Worm (Caenorhabditis elegans) whole organism, L3 larva: ENCODE measurements around the gene F41G4.13.
A peak's percentile ranks its signal among the peaks of the same experiment; 100 is the strongest.

ENCODE experiments used
- R02D3.7 ChIP-seq: fragments of 150-350 bp; optimal IDR thresholded peaks from 2 replicates; lab custom pipeline; 2014; ENCODE audit warnings: missing biosample characterization, missing genetic modification characterization
- ZK546.5 ChIP-seq: sonication (generic microtip); optimal IDR thresholded peaks from 2 replicates; lab custom pipeline; 2017; ENCODE audit warnings: missing biosample characterization, missing genetic modification characterization
- aly-2 ChIP-seq: fragments of 150-350 bp; optimal IDR thresholded peaks from 2 replicates; lab custom pipeline; 2014; ENCODE audit warnings: missing biosample characterization, missing genetic modification characterization
- ama-1 ChIP-seq: fragments of 150-350 bp; optimal IDR thresholded peaks from 2 replicates; lab custom pipeline; 2018
- ceh-16 ChIP-seq: sonication (generic microtip); optimal IDR thresholded peaks from 2 replicates; lab custom pipeline; 2017; ENCODE audit warnings: missing biosample characterization, missing genetic modification characterization
- ceh-28 ChIP-seq: fragments of 150-350 bp; optimal IDR thresholded peaks from 2 replicates; lab custom pipeline; 2014; ENCODE audit warnings: missing biosample characterization, missing genetic modification reagents, missing genetic modification characterization
- ceh-82 ChIP-seq: fragments of 150-350 bp; optimal IDR thresholded peaks from 2 replicates; lab custom pipeline; 2014; ENCODE audit warnings: missing biosample characterization, missing genetic modification characterization
- ceh-9 ChIP-seq: sonication (generic microtip); optimal IDR thresholded peaks from 2 replicates; lab custom pipeline; 2018; ENCODE audit warnings: missing biosample characterization, missing genetic modification characterization
- daf-12 ChIP-seq: fragments of 150-350 bp; optimal IDR thresholded peaks from 2 replicates; lab custom pipeline; 2014; ENCODE audit warnings: missing biosample characterization, missing genetic modification reagents, missing genetic modification characterization
- egl-27 ChIP-seq: sonication (generic microtip); optimal IDR thresholded peaks from 4 replicates; lab custom pipeline; 2017; ENCODE audit warnings: missing biosample characterization, missing genetic modification reagents, missing genetic modification characterization
- egl-5 ChIP-seq: fragments of 150-350 bp; optimal IDR thresholded peaks from 2 replicates; lab custom pipeline; 2017; ENCODE audit warnings: missing biosample characterization, missing genetic modification reagents, missing genetic modification characterization, inconsistent platforms
- elt-1 ChIP-seq: fragments of 150-350 bp; optimal IDR thresholded peaks from 2 replicates; lab custom pipeline; 2014; ENCODE audit warnings: missing biosample characterization, missing genetic modification characterization
- elt-2 ChIP-seq: sonication (generic microtip); optimal IDR thresholded peaks from 2 replicates; lab custom pipeline; 2016; ENCODE audit warnings: missing genetic modification reagents, mild to moderate bottlenecking, missing genetic modification characterization, missing compliant biosample characterization
- elt-3 ChIP-seq, 3 experiments: fragments of 150-350 bp in 1 of 3; sonication (generic microtip) in 2 of 3; optimal IDR thresholded peaks; 2 replicates in 2 of 3; 4 replicates in 1 of 3; lab custom pipeline; 2014 to 2017; ENCODE audit warnings: missing biosample characterization in 3 of 3, missing genetic modification characterization in 3 of 3
- eor-1 ChIP-seq, 2 experiments: fragments of 150-350 bp; optimal IDR thresholded peaks; 2 replicates each; lab custom pipeline; 2014 to 2018; ENCODE audit warnings: missing biosample characterization in 2 of 2, missing genetic modification characterization in 2 of 2
- fkh-10 ChIP-seq: sonication (generic microtip); optimal IDR thresholded peaks from 2 replicates; lab custom pipeline; 2017; ENCODE audit warnings: missing biosample characterization, missing genetic modification reagents, missing genetic modification characterization
- fkh-2 ChIP-seq: fragments of 150-350 bp; optimal IDR thresholded peaks from 2 replicates; lab custom pipeline; 2014; ENCODE audit warnings: missing biosample characterization, missing genetic modification reagents, missing genetic modification characterization
- fos-1 ChIP-seq: fragments of 150-350 bp; optimal IDR thresholded peaks from 2 replicates; lab custom pipeline; 2014; ENCODE audit warnings: missing biosample characterization, missing genetic modification characterization
- hmg-11 ChIP-seq: sonication (generic microtip); optimal IDR thresholded peaks from 2 replicates; lab custom pipeline; 2016; ENCODE audit warnings: missing genetic modification characterization, missing compliant biosample characterization
- jun-1 ChIP-seq: fragments of 150-350 bp; optimal IDR thresholded peaks from 2 replicates; lab custom pipeline; 2014; ENCODE audit warnings: missing biosample characterization, missing genetic modification reagents, missing genetic modification characterization
- lin-15B ChIP-seq: fragments of 150-350 bp; optimal IDR thresholded peaks from 2 replicates; lab custom pipeline; 2014; ENCODE audit warnings: missing biosample characterization, missing genetic modification characterization
- lin-39 ChIP-seq: fragments of 150-350 bp; optimal IDR thresholded peaks from 2 replicates; lab custom pipeline; 2018; ENCODE audit warnings: missing biosample characterization, missing genetic modification reagents, missing genetic modification characterization
- lsy-12 ChIP-seq: sonication (generic microtip); optimal IDR thresholded peaks from 2 replicates; lab custom pipeline; 2016; ENCODE audit warnings: mild to moderate bottlenecking, missing genetic modification characterization, missing compliant biosample characterization
- mdl-1 ChIP-seq: fragments of 150-350 bp; optimal IDR thresholded peaks from 2 replicates; lab custom pipeline; 2014; ENCODE audit warnings: missing biosample characterization, missing genetic modification characterization
- mml-1 ChIP-seq: fragments of 150-350 bp; sonication (generic microtip); optimal IDR thresholded peaks from 3 replicates; lab custom pipeline; 2014; ENCODE audit warnings: missing biosample characterization, missing genetic modification characterization
- nfya-1 ChIP-seq: sonication (generic microtip); optimal IDR thresholded peaks from 2 replicates; lab custom pipeline; 2017; ENCODE audit warnings: missing genetic modification characterization, mild to moderate bottlenecking, missing compliant biosample characterization, antibody characterized with exemption, moderate library complexity; ENCODE audit not compliant: insufficient read depth
- nhr-11 ChIP-seq: fragments of 150-350 bp; optimal IDR thresholded peaks from 2 replicates; lab custom pipeline; 2014; ENCODE audit warnings: missing biosample characterization, missing genetic modification characterization
- nhr-12 ChIP-seq: fragments of 150-350 bp; optimal IDR thresholded peaks from 2 replicates; lab custom pipeline; 2014; ENCODE audit warnings: missing biosample characterization, missing genetic modification characterization
- nhr-23 ChIP-seq: fragments of 150-350 bp; optimal IDR thresholded peaks from 2 replicates; lab custom pipeline; 2014; ENCODE audit warnings: missing biosample characterization, missing genetic modification reagents, missing genetic modification characterization
- nhr-237 ChIP-seq: fragments of 150-350 bp; optimal IDR thresholded peaks from 2 replicates; lab custom pipeline; 2014; ENCODE audit warnings: missing biosample characterization, missing genetic modification characterization
- nhr-25 ChIP-seq: sonication (generic microtip); optimal IDR thresholded peaks from 2 replicates; lab custom pipeline; 2017; ENCODE audit warnings: missing biosample characterization, missing genetic modification characterization
- nhr-28 ChIP-seq: fragments of 150-350 bp; optimal IDR thresholded peaks from 2 replicates; lab custom pipeline; 2014; ENCODE audit warnings: missing biosample characterization, missing genetic modification characterization
- nhr-43 ChIP-seq: sonication (generic microtip); optimal IDR thresholded peaks from 2 replicates; lab custom pipeline; 2016; ENCODE audit warnings: mild to moderate bottlenecking, missing genetic modification characterization, missing compliant biosample characterization; ENCODE audit not compliant: poor library complexity, severe bottlenecking
- nhr-67 ChIP-seq: fragments of 150-350 bp; optimal IDR thresholded peaks from 2 replicates; lab custom pipeline; 2014; ENCODE audit warnings: missing biosample characterization, missing genetic modification characterization
- nhr-76 ChIP-seq: fragments of 150-350 bp; sonication (generic microtip); optimal IDR thresholded peaks from 5 replicates; lab custom pipeline; 2014; ENCODE audit warnings: missing biosample characterization, missing genetic modification characterization
- nhr-77 ChIP-seq: fragments of 150-350 bp; optimal IDR thresholded peaks from 2 replicates; lab custom pipeline; 2014; ENCODE audit warnings: missing biosample characterization, missing genetic modification characterization
- pha-4 ChIP-seq: fragments of 150-350 bp; optimal IDR thresholded peaks from 2 replicates; lab custom pipeline; 2014; ENCODE audit warnings: missing biosample characterization, missing genetic modification reagents, missing genetic modification characterization
- pqm-1 ChIP-seq: fragments of 150-350 bp; optimal IDR thresholded peaks from 2 replicates; lab custom pipeline; 2017; ENCODE audit warnings: missing biosample characterization, missing genetic modification characterization, inconsistent platforms
- sea-2 ChIP-seq: fragments of 150-350 bp; sonication (generic microtip); optimal IDR thresholded peaks from 4 replicates; lab custom pipeline; 2014; ENCODE audit warnings: missing biosample characterization, missing genetic modification reagents, missing genetic modification characterization
- skn-1 ChIP-seq: fragments of 150-350 bp; optimal IDR thresholded peaks from 2 replicates; lab custom pipeline; 2014; ENCODE audit warnings: missing biosample characterization, missing genetic modification characterization
- snpc-4 ChIP-seq: fragments of 150-350 bp; optimal IDR thresholded peaks from 2 replicates; lab custom pipeline; 2014; ENCODE audit warnings: missing biosample characterization, missing genetic modification characterization
- tbx-2 ChIP-seq: sonication (generic microtip); optimal IDR thresholded peaks from 2 replicates; lab custom pipeline; 2016; ENCODE audit warnings: mild to moderate bottlenecking, missing genetic modification characterization, missing compliant biosample characterization
- unc-39 ChIP-seq: sonication (generic microtip); optimal IDR thresholded peaks from 4 replicates; lab custom pipeline; 2017; ENCODE audit warnings: missing biosample characterization, missing genetic modification characterization
- unc-62 ChIP-seq: fragments of 150-350 bp; sonication (generic microtip); optimal IDR thresholded peaks from 4 replicates; lab custom pipeline; 2014; ENCODE audit warnings: missing biosample characterization, missing genetic modification reagents, missing genetic modification characterization
- zag-1 ChIP-seq: fragments of 150-350 bp; optimal IDR thresholded peaks from 2 replicates; lab custom pipeline; 2014; ENCODE audit warnings: missing biosample characterization, missing genetic modification characterization
- ztf-11 ChIP-seq: fragments of 150-350 bp; optimal IDR thresholded peaks from 2 replicates; lab custom pipeline; 2014; ENCODE audit warnings: missing biosample characterization, missing genetic modification characterization
- ztf-4 ChIP-seq: fragments of 150-350 bp; optimal IDR thresholded peaks from 2 replicates; lab custom pipeline; 2014; ENCODE audit warnings: missing biosample characterization, missing genetic modification characterization

Gene F41G4.13

ce11 chrX:16815508-16815907 is 19.1 kb downstream of the F41G4.13 start:
- TF ChIP-seq zag-1 (no peak), pha-4 (tag; lab: Kevin White, UChicago) (peak; percentile 7)

DNA sequence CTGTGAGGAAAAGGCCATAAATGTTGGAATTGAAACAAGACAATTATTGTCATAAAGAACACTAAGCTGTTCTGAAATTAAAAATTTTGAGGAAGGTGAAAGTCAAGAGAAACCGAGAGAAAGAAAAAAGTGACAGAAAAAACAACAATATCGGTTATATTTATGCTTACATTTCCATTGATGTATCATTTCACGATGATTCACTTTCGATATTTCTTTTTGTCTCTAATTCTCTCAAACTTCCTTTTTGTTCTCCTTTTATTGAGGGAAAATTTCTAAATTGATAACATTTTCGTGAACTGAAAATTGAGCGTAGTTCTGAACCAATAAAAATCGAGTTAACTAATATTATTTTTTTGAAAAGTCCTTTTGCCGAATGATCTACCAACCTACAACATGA is 19.7 kb downstream of the F41G4.13 start:
- TF ChIP-seq elt-3 (tag; optimal IDR thresholded peaks at IDR 0.05; lab: Kevin White, UChicago): no peak
- TF ChIP-seq zag-1: no peak
- no peak for TF ChIP-seq R02D3.7
- no peak for TF ChIP-seq nhr-12
- peak; percentile 16 for TF ChIP-seq elt-2 (tag; lab: Kevin White, UChicago)
- no peak for TF ChIP-seq unc-39 (tag; lab: Kevin White, UChicago)
- TF ChIP-seq ztf-4 (tag; lab: Kevin White, UChicago): no peak
- no peak for TF ChIP-seq nhr-77 (tag; lab: Kevin White, UChicago)
- peak; percentile 38 for TF ChIP-seq pqm-1

DNA sequence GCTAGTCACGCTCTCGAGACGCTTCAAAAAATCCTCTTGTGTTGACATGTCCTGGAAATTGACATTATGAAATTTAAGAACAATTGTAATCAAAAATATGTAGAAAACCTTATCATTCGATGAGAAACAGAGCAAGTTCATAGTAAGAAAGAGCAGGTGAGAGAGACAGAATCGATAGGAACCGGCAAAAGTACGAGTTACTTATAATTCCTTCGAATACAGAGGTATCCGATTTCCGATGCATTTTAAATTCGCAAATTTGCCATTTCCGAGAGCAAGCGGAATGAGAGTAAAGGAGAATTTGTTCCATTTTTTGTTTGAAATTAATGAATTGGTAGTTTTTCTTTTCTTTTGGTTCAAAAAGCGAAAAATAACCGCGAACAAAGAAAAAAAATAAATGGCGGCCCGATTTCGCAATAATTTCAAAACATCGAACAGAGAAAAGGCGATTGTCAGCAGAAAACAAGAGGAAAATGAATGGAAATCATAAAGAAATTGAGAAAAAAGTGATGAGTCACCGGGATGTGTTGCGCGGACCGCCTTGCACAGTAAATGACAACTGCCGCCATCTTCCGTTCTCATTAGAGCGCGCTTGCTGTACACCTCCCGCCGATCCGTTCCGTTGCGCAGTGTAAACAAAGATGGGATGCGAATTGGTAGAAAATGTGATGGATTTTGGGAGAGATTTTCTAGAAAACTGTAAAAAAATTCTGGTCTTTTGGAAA is 20.8 kb downstream of the F41G4.13 start, which contains the start of gene cas-1:
Gene cas-1 (minus strand): TSS at position 51 of the 725 bp plus-strand sequence.
- TF ChIP-seq nhr-25 (tag; lab: Kevin White, UChicago) (peak; percentile 26), jun-1 (tag; lab: Kevin White, UChicago) (peak; percentile 42), egl-27 (tag; lab: Kevin White, UChicago) (no peak), ztf-4 (tag; lab: Kevin White, UChicago) (no peak), elt-2 (tag; lab: Kevin White, UChicago) (no peak), nhr-11 (no peak), nhr-28 (tag; lab: Kevin White, UChicago) (no peak), zag-1 (no peak), ama-1 (lab: Kevin White, UChicago) (no peak), fos-1 (tag; lab: Kevin White, UChicago) (peak; percentile 66), hmg-11 (tag; lab: Kevin White, UChicago) (peak; percentile 49), lsy-12 (tag; lab: Kevin White, UChicago) (no peak), unc-39 (tag; lab: Kevin White, UChicago) (no peak), nhr-76 (tag; lab: Kevin White, UChicago) (no peak), fkh-2 (tag; lab: Kevin White, UChicago) (no peak), ceh-9 (tag; lab: Kevin White, UChicago) (no peak), ceh-28 (tag; lab: Kevin White, UChicago) (no peak), unc-62 (no peak), lin-15B (peak; percentile 32), elt-3 (tag; optimal IDR thresholded peaks at IDR 0.05; lab: Kevin White, UChicago) (no peak), fkh-10 (GFP tag; lab: Kevin White, UChicago) (no peak), snpc-4 (tag; lab: Kevin White, UChicago) (no peak), ztf-11 (tag; lab: Kevin White, UChicago) (no peak), tbx-2 (no peak), ceh-16 (tag; lab: Kevin White, UChicago) (no peak), nhr-43 (no peak), mdl-1 (tag; lab: Kevin White, UChicago) (no peak), nhr-77 (tag; lab: Kevin White, UChicago) (no peak), nfya-1 (tag; lab: Kevin White, UChicago) (peak; percentile 48), ceh-82 (no peak), nhr-67 (tag; lab: Kevin White, UChicago) (no peak), sea-2 (GFP tag; lab: Kevin White, UChicago) (no peak), lin-39 (tag; lab: Kevin White, UChicago) (peak; percentile 55), pqm-1 (no peak), elt-1 (no peak), egl-5 (peak; percentile 28), ZK546.5 (no peak), nhr-237 (no peak), R02D3.7 (no peak), eor-1 (tag; optimal IDR thresholded peaks at IDR 0.05; lab: Kevin White, UChicago) (no peak), pha-4 (tag; lab: Kevin White, UChicago) (peak; percentile 77), mml-1 (tag; lab: Kevin White, UChicago) (no peak), skn-1 (tag; lab: Kevin White, UChicago) (no peak), aly-2 (tag; lab: Kevin White, UChicago) (no peak), nhr-23 (tag; lab: Kevin White, UChicago) (peak; percentile 32), daf-12 (tag; lab: Kevin White, UChicago) (no peak), nhr-12 (no peak)
